Worm (Caenorhabditis elegans) whole organism, L1 larva: ENCODE data around the gene tsp-1.

Experiments
- ama-1 ChIP-seq: fragments of 150-350 bp; optimal IDR thresholded peaks from 2 replicates; lab custom pipeline; 2014
- unc-86 ChIP-seq: sonication (generic microtip); optimal IDR thresholded peaks from 2 replicates; lab custom pipeline; 2016; ENCODE audit warnings: missing genetic modification characterization, missing compliant biosample characterization

ce11 chrIII:8229480-8229879 lies 9.7 kb downstream of the tsp-1 start:
- peak; percentile 91 for TF ChIP-seq unc-86
- TF ChIP-seq ama-1 (lab: Kevin White, UChicago), result no peak
